Fruit fly (Drosophila melanogaster) whole organism, embryonic: ENCODE measurements around the gene Iyd.

Experiments
- CG10209 ChIP-seq: fragments of 200-800 bp; sonication (Bioruptor generic); optimal IDR thresholded peaks from 3 replicates; lab custom pipeline; 2017; ENCODE audit warnings: missing biosample characterization, mild to moderate bottlenecking, missing genetic modification characterization, missing genetic modification reagents
- CG10321 ChIP-seq: fragments of 200-800 bp; sonication (Bioruptor generic); IDR thresholded peaks from 2 replicates; pipeline ENCODE4 v1.3.6; 2022; ENCODE audit warnings: missing biosample characterization, missing genetic modification characterization
- CG10462 ChIP-seq: fragments of 200-800 bp; sonication (Bioruptor generic); optimal IDR thresholded peaks from 2 replicates; lab custom pipeline; 2016; ENCODE audit warnings: missing biosample characterization, missing genetic modification characterization
- CG11085 ChIP-seq: fragments of 200-800 bp; sonication (Bioruptor generic); IDR thresholded peaks from 2 replicates; pipeline ENCODE4 v1.3.6; 2022; ENCODE audit warnings: missing biosample characterization, missing genetic modification characterization
- CG13123 ChIP-seq: fragments of 200-800 bp; sonication (Bioruptor generic); optimal IDR thresholded peaks from 2 replicates; lab custom pipeline; 2016; ENCODE audit warnings: missing biosample characterization, missing genetic modification characterization
- CG13287 ChIP-seq: fragments of 200-800 bp; sonication (Bioruptor generic); IDR thresholded peaks from 2 replicates; pipeline ENCODE4 v1.3.6; 2022; ENCODE audit warnings: missing biosample characterization, missing genetic modification characterization; ENCODE audit not compliant: partially characterized antibody
- CG14710 ChIP-seq: fragments of 200-800 bp; sonication (Bioruptor generic); optimal IDR thresholded peaks from 3 replicates; lab custom pipeline; 2019; ENCODE audit warnings: missing biosample characterization, mild to moderate bottlenecking, missing genetic modification characterization, moderate library complexity
- CG15269 ChIP-seq: fragments of 200-800 bp; sonication (Bioruptor generic); optimal IDR thresholded peaks from 2 replicates; lab custom pipeline; 2018; ENCODE audit warnings: missing biosample characterization, mild to moderate bottlenecking, missing genetic modification characterization, moderate library complexity
- CG16863 ChIP-seq: fragments of 200-800 bp; sonication (Bioruptor generic); optimal IDR thresholded peaks from 3 replicates; lab custom pipeline; 2016; ENCODE audit warnings: missing biosample characterization, missing genetic modification characterization
- CG1792 ChIP-seq: fragments of 200-800 bp; sonication (Bioruptor generic); optimal IDR thresholded peaks from 2 replicates; lab custom pipeline; 2016; ENCODE audit warnings: missing biosample characterization, missing genetic modification characterization
- CG2116 ChIP-seq: fragments of 200-800 bp; sonication (Bioruptor generic); optimal IDR thresholded peaks from 3 replicates; lab custom pipeline; 2018; ENCODE audit warnings: missing biosample characterization, mild to moderate bottlenecking, missing genetic modification characterization
- CG31224 ChIP-seq: fragments of 200-800 bp; sonication (Bioruptor generic); IDR thresholded peaks from 2 replicates; pipeline ENCODE4 v1.3.6; 2022; ENCODE audit warnings: missing biosample characterization, missing genetic modification characterization
- CG33557 ChIP-seq: fragments of 200-800 bp; sonication (Bioruptor generic); optimal IDR thresholded peaks from 2 replicates; lab custom pipeline; 2019; ENCODE audit warnings: missing biosample characterization, mild to moderate bottlenecking, missing genetic modification characterization, moderate library complexity
- CG4707 ChIP-seq: fragments of 200-800 bp; sonication (Bioruptor generic); optimal IDR thresholded peaks from 2 replicates; lab custom pipeline; 2018; ENCODE audit warnings: missing biosample characterization, mild to moderate bottlenecking, missing genetic modification characterization, moderate library complexity
- CG7556 ChIP-seq: fragments of 200-800 bp; sonication (Bioruptor generic); optimal IDR thresholded peaks from 2 replicates; lab custom pipeline; 2017; ENCODE audit warnings: missing biosample characterization, mild to moderate bottlenecking, missing genetic modification characterization
- CG8089 ChIP-seq: fragments of 200-800 bp; sonication (Bioruptor generic); optimal IDR thresholded peaks from 3 replicates; lab custom pipeline; 2016; ENCODE audit warnings: missing biosample characterization, missing genetic modification characterization
- CG9437 ChIP-seq: fragments of 200-800 bp; sonication (Bioruptor generic); optimal IDR thresholded peaks from 2 replicates; lab custom pipeline; 2018; ENCODE audit warnings: missing biosample characterization, mild to moderate bottlenecking, missing genetic modification characterization
- Chrac-16 ChIP-seq: fragments of 200-800 bp; sonication (Bioruptor generic); optimal IDR thresholded peaks from 3 replicates; lab custom pipeline; 2016; ENCODE audit warnings: missing biosample characterization, missing genetic modification characterization
- Deaf1 ChIP-seq: fragments of 200-800 bp; optimal IDR thresholded peaks from 3 replicates; lab custom pipeline; 2019; ENCODE audit warnings: missing biosample characterization, mild to moderate bottlenecking, missing genetic modification characterization, moderate library complexity
- Dip2 ChIP-seq: fragments of 200-800 bp; sonication (Bioruptor generic); IDR thresholded peaks from 2 replicates; pipeline ENCODE4 v1.3.6; 2022; ENCODE audit warnings: missing biosample characterization, missing genetic modification characterization
- Drgx ChIP-seq: fragments of 200-800 bp; sonication (Bioruptor generic); IDR thresholded peaks from 2 replicates; pipeline ENCODE4 v1.3.6; 2022; ENCODE audit warnings: missing biosample characterization, missing genetic modification characterization
- ERR ChIP-seq: fragments of 200-800 bp; sonication (Bioruptor generic); optimal IDR thresholded peaks from 2 replicates; lab custom pipeline; 2016; ENCODE audit warnings: missing biosample characterization, missing genetic modification characterization
- Gug ChIP-seq: fragments of 200-800 bp; sonication (Bioruptor generic); IDR thresholded peaks from 4 replicates; pipeline ENCODE4 v1.3.6; 2022; ENCODE audit warnings: missing biosample characterization, missing genetic modification characterization
- H15 ChIP-seq: fragments of 200-800 bp; sonication (Bioruptor generic); IDR thresholded peaks from 3 replicates; pipeline ENCODE4 v1.3.6; 2022; ENCODE audit warnings: missing biosample characterization, missing genetic modification characterization
- Hey ChIP-seq: fragments of 200-800 bp; sonication (Bioruptor generic); optimal IDR thresholded peaks from 3 replicates; lab custom pipeline; 2018; ENCODE audit warnings: missing biosample characterization, mild to moderate bottlenecking, missing genetic modification characterization
- Lpt ChIP-seq: fragments of >200 bp; optimal IDR thresholded peaks from 2 replicates; lab custom pipeline; 2018; ENCODE audit warnings: missing biosample characterization, missing genetic modification characterization
- Mrtf ChIP-seq: fragments of 200-800 bp; sonication (Bioruptor generic); IDR thresholded peaks from 3 replicates; pipeline ENCODE4 v1.3.6; 2022; ENCODE audit warnings: missing biosample characterization, missing genetic modification characterization
- NK7.1 ChIP-seq: fragments of 200-800 bp; sonication (Bioruptor generic); optimal IDR thresholded peaks from 3 replicates; lab custom pipeline; 2016; ENCODE audit warnings: missing biosample characterization, missing genetic modification characterization
- Neu2 ChIP-seq: fragments of 200-800 bp; sonication (Bioruptor generic); optimal IDR thresholded peaks from 3 replicates; lab custom pipeline; 2016; ENCODE audit warnings: missing biosample characterization, missing genetic modification characterization, borderline replicate concordance
- Oaz ChIP-seq: fragments of 200-800 bp; sonication (Bioruptor generic); IDR thresholded peaks from 2 replicates; pipeline ENCODE4 v1.3.6; 2022; ENCODE audit warnings: missing biosample characterization, missing genetic modification characterization
- Pdp1 ChIP-seq, 2 experiments: fragments of 200-800 bp; sonication (Bioruptor generic); optimal IDR thresholded peaks; 3 replicates each; lab custom pipeline; 2016; ENCODE audit warnings: missing biosample characterization in 2 of 2, missing genetic modification characterization in 2 of 2, mild to moderate bottlenecking in 1 of 2, moderate library complexity in 1 of 2
- ash1 ChIP-seq: fragments of 200-800 bp; sonication (Bioruptor generic); optimal IDR thresholded peaks from 2 replicates; lab custom pipeline; 2018; ENCODE audit warnings: missing biosample characterization, mild to moderate bottlenecking, missing genetic modification characterization
- bowl ChIP-seq: fragments of 200-800 bp; sonication (Bioruptor generic); IDR thresholded peaks from 2 replicates; pipeline ENCODE4 v1.3.6; 2022; ENCODE audit warnings: missing biosample characterization, missing genetic modification characterization
- bsh ChIP-seq, 2 experiments: fragments of 200-800 bp; sonication (Bioruptor generic); optimal IDR thresholded peaks; 2 replicates each; lab custom pipeline; 2017 to 2018; ENCODE audit warnings: mild to moderate bottlenecking in 2 of 2, missing biosample characterization in 2 of 2, missing genetic modification characterization in 2 of 2, moderate library complexity in 1 of 2
- btn ChIP-seq: fragments of 200-800 bp; sonication (Bioruptor generic); optimal IDR thresholded peaks from 2 replicates; lab custom pipeline; 2016; ENCODE audit warnings: missing biosample characterization, missing genetic modification characterization
- dimm ChIP-seq: fragments of 200-800 bp; sonication (Bioruptor generic); IDR thresholded peaks from 2 replicates; pipeline ENCODE4 v1.3.6; 2022; ENCODE audit warnings: missing biosample characterization, missing genetic modification characterization
- en ChIP-seq: fragments of 200-800 bp; sonication (Bioruptor generic); optimal IDR thresholded peaks from 2 replicates; lab custom pipeline; 2016; ENCODE audit warnings: missing biosample characterization, missing genetic modification characterization
- eve ChIP-seq, 2 experiments: fragments of >200 bp; optimal IDR thresholded peaks; 2 replicates each; lab custom pipeline; 2017; ENCODE audit warnings: missing biosample characterization in 2 of 2, missing genetic modification characterization in 2 of 2
- eyg ChIP-seq: fragments of 200-800 bp; sonication (Bioruptor generic); optimal IDR thresholded peaks from 3 replicates; lab custom pipeline; 2016; ENCODE audit warnings: missing biosample characterization, missing genetic modification characterization
- fru ChIP-seq: fragments of >200 bp; optimal IDR thresholded peaks from 2 replicates; lab custom pipeline; 2017
- gce ChIP-seq: fragments of 200-800 bp; sonication (Bioruptor generic); IDR thresholded peaks from 3 replicates; pipeline ENCODE4 v1.3.6; 2022; ENCODE audit warnings: missing biosample characterization, missing genetic modification characterization
- lbe ChIP-seq: fragments of 200-800 bp; sonication (Bioruptor generic); optimal IDR thresholded peaks from 2 replicates; lab custom pipeline; 2016; ENCODE audit warnings: missing biosample characterization, mild to moderate bottlenecking, missing genetic modification characterization
- oc ChIP-seq: fragments of 200-800 bp; sonication (Bioruptor generic); optimal IDR thresholded peaks from 2 replicates; lab custom pipeline; 2018; ENCODE audit warnings: missing biosample characterization, mild to moderate bottlenecking, missing genetic modification characterization, moderate library complexity
- pb ChIP-seq: fragments of 200-800 bp; sonication (Bioruptor generic); optimal IDR thresholded peaks from 3 replicates; lab custom pipeline; 2016; ENCODE audit warnings: missing biosample characterization, missing genetic modification characterization
- run ChIP-seq: fragments of 200-800 bp; sonication (Bioruptor generic); optimal IDR thresholded peaks from 3 replicates; lab custom pipeline; 2018; ENCODE audit warnings: missing biosample characterization, mild to moderate bottlenecking, missing genetic modification characterization
- sens-2 ChIP-seq: fragments of 200-800 bp; sonication (Bioruptor generic); IDR thresholded peaks from 2 replicates; pipeline ENCODE4 v1.3.6; 2022; ENCODE audit warnings: missing biosample characterization, missing genetic modification characterization
- shn ChIP-seq: fragments of 200-800 bp; sonication (Bioruptor generic); optimal IDR thresholded peaks from 3 replicates; lab custom pipeline; 2016; ENCODE audit warnings: missing biosample characterization, missing genetic modification characterization
- tx ChIP-seq: fragments of 200-800 bp; sonication (Bioruptor generic); optimal IDR thresholded peaks from 2 replicates; lab custom pipeline; 2016; ENCODE audit warnings: missing biosample characterization, missing genetic modification characterization
- unc-4 ChIP-seq: fragments of 200-800 bp; sonication (Bioruptor generic); IDR thresholded peaks from 2 replicates; pipeline ENCODE4 v1.3.6; 2022; ENCODE audit warnings: missing biosample characterization, missing genetic modification characterization; ENCODE audit not compliant: partially characterized antibody
- wdn ChIP-seq: fragments of 200-800 bp; sonication (Bioruptor generic); IDR thresholded peaks from 2 replicates; pipeline ENCODE4 v1.3.6; 2022; ENCODE audit warnings: missing biosample characterization, missing genetic modification characterization

The Iyd gene

DNA sequence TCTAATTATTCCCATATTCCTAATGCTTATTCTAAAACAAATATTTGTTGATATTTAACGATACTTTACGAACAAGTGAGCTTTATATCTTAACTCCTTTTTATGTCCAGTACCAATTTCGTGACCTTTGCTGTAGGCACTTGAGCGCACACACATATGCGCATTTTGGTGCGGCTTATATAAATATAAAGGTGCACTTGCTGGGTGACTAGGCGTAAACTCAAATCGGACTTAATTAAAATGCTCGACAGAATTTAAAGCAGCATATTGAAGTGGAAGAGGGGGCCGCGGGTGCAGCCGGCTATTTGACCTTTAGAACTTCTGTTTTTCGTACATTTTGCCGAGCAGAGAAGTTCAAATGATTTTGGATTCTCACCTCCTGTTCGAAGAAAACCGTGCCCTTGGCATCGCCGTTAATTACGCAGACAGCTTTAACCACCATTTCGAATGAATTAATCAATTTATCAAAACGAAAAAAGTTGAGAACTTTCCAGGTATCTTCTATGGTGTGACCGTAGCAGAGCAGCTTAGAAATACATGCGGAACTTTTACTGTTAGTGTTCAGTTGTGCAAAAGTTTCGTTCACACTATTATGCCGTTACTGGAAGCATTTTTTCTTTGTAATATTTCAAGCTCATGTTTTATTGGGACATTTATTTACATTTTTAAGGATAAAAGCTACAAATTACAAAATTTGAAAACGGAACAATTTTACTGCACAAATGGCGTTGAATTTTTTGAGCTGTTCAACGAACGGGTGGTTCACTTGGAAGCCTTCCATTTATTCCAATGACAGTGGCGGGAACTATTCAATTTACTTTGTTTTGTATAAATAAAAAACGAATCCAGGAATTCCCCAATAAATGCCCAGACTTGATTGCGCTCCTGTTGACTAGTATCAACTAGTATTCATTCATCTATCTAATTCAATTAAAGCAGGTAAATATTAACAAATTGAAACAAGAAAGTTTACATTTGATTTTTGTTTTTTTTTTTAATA, 17.5 kb upstream of the Iyd start, which contains the start of gene Sod1 (continued):
- TF ChIP-seq CG4707 (GFP tag; lab: Kevin White, UChicago) (no peak), eyg (GFP tag; lab: Kevin White, UChicago) (no peak), CG31224 (GFP tag; lab: Robert Waterston, UW) (no peak), run (tag; lab: Kevin White, UChicago) (no peak), CG9437 (no peak), CG11085 (GFP tag; lab: Robert Waterston, UW) (no peak), Oaz (GFP tag; lab: Robert Waterston, UW) (no peak), CG16863 (no peak), Neu2 (GFP tag; lab: Kevin White, UChicago) (no peak), Dip2 (GFP tag; lab: Robert Waterston, UW) (no peak), CG33557 (GFP tag; lab: Kevin White, UChicago) (no peak), oc (tag; lab: Kevin White, UChicago) (no peak), Mrtf (no peak), ERR (GFP tag; lab: Kevin White, UChicago) (peak; percentile 71), btn (GFP tag; lab: Kevin White, UChicago) (no peak), CG10209 (GFP tag; lab: Kevin White, UChicago) (no peak), shn (GFP tag; lab: Kevin White, UChicago) (no peak), CG7556 (no peak), CG1792 (GFP tag; lab: Kevin White, UChicago) (no peak), Chrac-16 (GFP tag; lab: Kevin White, UChicago) (no peak), sens-2 (GFP tag; lab: Robert Waterston, UW) (no peak), H15 (GFP tag; lab: Robert Waterston, UW) (no peak), lbe (GFP tag; lab: Kevin White, UChicago) (no peak), CG8089 (GFP tag; lab: Kevin White, UChicago) (no peak), CG13123 (GFP tag; lab: Kevin White, UChicago) (no peak), tx (no peak), Gug (GFP tag; lab: Robert Waterston, UW) (no peak), gce (GFP tag; lab: Robert Waterston, UW) (no peak), en (GFP tag; lab: Kevin White, UChicago) (no peak), ash1 (GFP tag; lab: Kevin White, UChicago) (no peak), bsh (GFP tag; optimal IDR thresholded peaks at IDR 0.05; lab: Kevin White, UChicago) (peak; percentile 5 to 80), bowl (GFP tag; lab: Robert Waterston, UW) (no peak), CG14710 (peak; percentile 28), wdn (no peak), CG15269 (tag; lab: Kevin White, UChicago) (no peak), unc-4 (GFP tag; lab: Robert Waterston, UW) (no peak), fru (lab: Kevin White, UChicago) (no peak), Pdp1 (GFP tag; optimal IDR thresholded peaks at IDR 0.05; lab: Kevin White, UChicago) (peak in 1 of 2 experiments; percentile 77), eve (GFP tag; optimal IDR thresholded peaks at IDR 0.05; lab: Kevin White, UChicago) (no peak), pb (no peak), CG10321 (no peak), Lpt (GFP tag; lab: Kevin White, UChicago) (no peak), CG10462 (GFP tag; lab: Kevin White, UChicago) (no peak), Drgx (GFP tag; lab: Robert Waterston, UW) (0 out of 2 replicates have a peak, but pooled peaks have one; percentile 19), Hey (tag; lab: Kevin White, UChicago) (no peak), Deaf1 (tag; lab: Kevin White, UChicago) (no peak), CG13287 (GFP tag; lab: Robert Waterston, UW) (peak; percentile 38; the same call in 1 of the 2 replicates), CG2116 (peak; percentile 16), NK7.1 (no peak), dimm (GFP tag; lab: Robert Waterston, UW) (no peak)
